Worm (Caenorhabditis elegans) whole organism, midembryonic: Measurements from ENCODE around the gene cox-16.

ENCODE experiments used
- T22C8.4 ChIP-seq: fragments of 200-800 bp; sonication (Bioruptor generic); IDR thresholded peaks from 2 replicates; pipeline ENCODE4 v1.3.6; 2022; ENCODE audit warnings: missing genetic modification characterization, missing compliant biosample characterization
- cog-1 ChIP-seq: sonication (generic microtip); optimal IDR thresholded peaks from 2 replicates; lab custom pipeline; 2016; ENCODE audit warnings: missing genetic modification characterization, missing compliant biosample characterization
- flt-1 ChIP-seq: fragments of 200-800 bp; sonication (Bioruptor generic); IDR thresholded peaks from 2 replicates; pipeline ENCODE4 v1.3.6; 2022; ENCODE audit warnings: missing genetic modification characterization, missing compliant biosample characterization
- klf-2 ChIP-seq: fragments of 200-800 bp; sonication (Bioruptor generic); conservative IDR thresholded peaks from 2 replicates; pipeline ENCODE4 v1.3.6; 2022; ENCODE audit warnings: missing genetic modification reagents, missing genetic modification characterization, missing compliant biosample characterization
- med-1 ChIP-seq: sonication (generic microtip); optimal IDR thresholded peaks from 2 replicates; lab custom pipeline; 2017; ENCODE audit warnings: missing genetic modification characterization, mild to moderate bottlenecking, missing compliant biosample characterization, antibody characterized with exemption, missing genetic modification reagents; ENCODE audit not compliant: insufficient read depth
- ref-1 ChIP-seq: fragments of 200-800 bp; sonication (Bioruptor generic); conservative IDR thresholded peaks from 2 replicates; pipeline ENCODE4 v1.3.6; 2022; ENCODE audit warnings: missing genetic modification reagents, missing genetic modification characterization, missing compliant biosample characterization
- tab-1 ChIP-seq: fragments of 200-800 bp; sonication (Bioruptor generic); IDR thresholded peaks from 2 replicates; pipeline ENCODE4 v1.3.6; 2022; ENCODE audit warnings: missing genetic modification characterization, missing compliant biosample characterization
- ztf-23 ChIP-seq: fragments of 200-800 bp; sonication (Bioruptor generic); IDR thresholded peaks from 2 replicates; pipeline ENCODE4 v1.3.6; 2022; ENCODE audit warnings: missing genetic modification reagents, missing genetic modification characterization, missing compliant biosample characterization
- ztf-29 ChIP-seq: fragments of 200-800 bp; sonication (Bioruptor generic); IDR thresholded peaks from 2 replicates; pipeline ENCODE4 v1.3.6; 2022; ENCODE audit warnings: missing genetic modification reagents, missing genetic modification characterization, missing compliant biosample characterization

cox-16 gene

ce11 chrV:5504807-5505442 lies 31.1 kb downstream of the cox-16 start, which contains the start of the genes dnj-19 and nhr-47:
Gene dnj-19 (minus strand): TSS chrV:5504857.
Gene nhr-47 (plus strand): TSS chrV:5505253.
- TF ChIP-seq klf-2 (GFP tag; lab: Robert Waterston, UW) = no peak
- TF ChIP-seq T22C8.4 (GFP tag; lab: Robert Waterston, UW) = 0 out of 2 replicates have a peak, but pooled peaks have one; percentile 39
- peak; percentile 75; the same call in 1 of the 2 replicates for TF ChIP-seq flt-1 (GFP tag; lab: Robert Waterston, UW)
- peak; percentile 71; the same call in 1 of the 2 replicates for TF ChIP-seq ztf-23 (GFP tag; lab: Robert Waterston, UW)
- no peak for TF ChIP-seq ref-1 (GFP tag; lab: Robert Waterston, UW)
- no peak for TF ChIP-seq ztf-29 (GFP tag; lab: Robert Waterston, UW)
- peak; percentile 35 for TF ChIP-seq med-1 (GFP tag; lab: Kevin White, UChicago)
- TF ChIP-seq cog-1 (tag; lab: Kevin White, UChicago) = peak; percentile 56
- TF ChIP-seq tab-1 = peak; percentile 70

ce11 chrV:5504295-5504694 lies 31.7 kb downstream of the cox-16 start:
- TF ChIP-seq med-1 (GFP tag; lab: Kevin White, UChicago) = no peak
- TF ChIP-seq flt-1 (GFP tag; lab: Robert Waterston, UW) = no peak
- no peak for TF ChIP-seq klf-2 (GFP tag; lab: Robert Waterston, UW)
- no peak for TF ChIP-seq ref-1 (GFP tag; lab: Robert Waterston, UW)
- TF ChIP-seq ztf-29 (GFP tag; lab: Robert Waterston, UW) = no peak
- no peak for TF ChIP-seq T22C8.4 (GFP tag; lab: Robert Waterston, UW)
- TF ChIP-seq cog-1 (tag; lab: Kevin White, UChicago) = no peak
- no peak for TF ChIP-seq ztf-23 (GFP tag; lab: Robert Waterston, UW)
- TF ChIP-seq tab-1 = no peak

DNA sequence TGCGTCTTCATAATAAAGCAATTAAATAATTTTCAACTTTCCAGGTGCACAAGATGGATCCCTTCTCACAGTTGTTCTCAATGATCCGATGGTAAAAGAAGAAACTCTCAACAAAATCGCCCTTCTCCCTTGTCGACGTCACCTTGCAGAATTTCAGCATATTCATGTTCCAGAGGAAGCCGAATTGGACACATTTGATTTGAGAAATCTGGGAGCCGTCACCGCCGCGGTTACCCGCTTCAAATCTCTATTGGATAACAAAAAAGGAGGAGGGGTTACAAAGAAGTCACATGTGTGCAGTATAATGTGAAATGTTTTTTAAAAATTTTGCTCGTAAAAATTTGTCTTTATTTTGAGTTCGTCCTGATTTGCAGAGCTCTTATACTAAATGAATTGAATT lies 33.3 kb downstream of the cox-16 start:
- TF ChIP-seq T22C8.4 (GFP tag; lab: Robert Waterston, UW) = no peak
- TF ChIP-seq med-1 (GFP tag; lab: Kevin White, UChicago) = no peak
- TF ChIP-seq klf-2 (GFP tag; lab: Robert Waterston, UW) = no peak
- no peak for TF ChIP-seq ref-1 (GFP tag; lab: Robert Waterston, UW)
- no peak for TF ChIP-seq cog-1 (tag; lab: Kevin White, UChicago)
- TF ChIP-seq ztf-23 (GFP tag; lab: Robert Waterston, UW) = no peak
- TF ChIP-seq flt-1 (GFP tag; lab: Robert Waterston, UW) = no peak
- no peak for TF ChIP-seq tab-1
- no peak for TF ChIP-seq ztf-29 (GFP tag; lab: Robert Waterston, UW)

DNA sequence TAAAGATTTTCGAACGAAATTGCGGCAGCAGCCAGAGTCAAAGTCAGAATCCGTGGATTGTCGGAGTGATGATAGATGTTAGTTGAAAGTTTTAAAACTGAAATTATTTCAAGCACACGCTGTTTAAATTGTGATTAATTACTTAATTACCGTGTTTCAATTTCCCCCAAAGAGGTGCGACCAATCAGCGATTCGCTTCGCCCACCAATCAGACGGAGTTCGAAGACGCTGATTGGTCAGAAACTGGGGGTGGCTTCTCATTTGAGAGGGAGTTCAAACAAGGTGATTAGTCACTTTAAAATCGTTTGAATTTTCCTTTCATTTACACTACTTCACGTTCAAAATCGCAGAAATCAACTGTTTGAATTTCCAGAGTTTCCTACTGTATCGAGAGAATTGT lies 36.6 kb downstream of the cox-16 start:
- TF ChIP-seq T22C8.4 (GFP tag; lab: Robert Waterston, UW) (no peak), flt-1 (GFP tag; lab: Robert Waterston, UW) (no peak), tab-1 (no peak), med-1 (GFP tag; lab: Kevin White, UChicago) (no peak), ztf-29 (GFP tag; lab: Robert Waterston, UW) (no peak)

- TF ChIP-seq ztf-23 (GFP tag; lab: Robert Waterston, UW) (no peak), ztf-29 (GFP tag; lab: Robert Waterston, UW) (no peak), flt-1 (GFP tag; lab: Robert Waterston, UW) (no peak), T22C8.4 (GFP tag; lab: Robert Waterston, UW) (no peak), tab-1 (no peak), klf-2 (GFP tag; lab: Robert Waterston, UW) (no peak), med-1 (GFP tag; lab: Kevin White, UChicago) (no peak), cog-1 (tag; lab: Kevin White, UChicago) (no peak)
These were observed 42.6 kb downstream of the cox-16 start, which contains the start of gene T05C3.2 for ce11 chrV:5493447-5493846. Gene T05C3.2 (plus strand): TSS chrV:5493747.

DNA sequence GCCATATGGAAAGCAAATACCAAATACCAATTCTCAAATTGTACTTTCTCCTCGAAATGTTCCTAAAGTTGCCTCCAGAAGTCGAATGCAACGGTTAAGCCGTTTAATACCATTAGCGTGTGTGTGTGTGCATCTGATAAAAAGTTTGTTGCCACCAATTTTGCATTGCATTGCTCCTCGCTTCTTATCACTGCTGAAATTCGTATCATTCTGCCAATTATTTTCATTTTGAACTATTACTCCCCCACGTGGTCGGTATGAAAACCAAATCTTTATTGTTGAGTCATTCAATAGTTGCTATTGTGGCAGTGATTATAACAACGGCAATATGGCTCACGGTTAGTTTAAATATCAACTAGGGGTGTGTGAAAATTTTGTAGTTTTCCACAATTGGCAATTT lies 45.8 kb downstream of the cox-16 start, which contains the start of gene T05C3.6:
Gene T05C3.6 (plus strand): TSS at position 241 of the 400 bp plus-strand sequence.
- no peak for TF ChIP-seq ref-1 (GFP tag; lab: Robert Waterston, UW)
- no peak for TF ChIP-seq flt-1 (GFP tag; lab: Robert Waterston, UW)
- no peak for TF ChIP-seq cog-1 (tag; lab: Kevin White, UChicago)
- no peak for TF ChIP-seq med-1 (GFP tag; lab: Kevin White, UChicago)
- TF ChIP-seq ztf-29 (GFP tag; lab: Robert Waterston, UW) = no peak
- TF ChIP-seq ztf-23 (GFP tag; lab: Robert Waterston, UW) = no peak
- no peak for TF ChIP-seq tab-1
- TF ChIP-seq klf-2 (GFP tag; lab: Robert Waterston, UW) = no peak
- no peak for TF ChIP-seq T22C8.4 (GFP tag; lab: Robert Waterston, UW)

DNA sequence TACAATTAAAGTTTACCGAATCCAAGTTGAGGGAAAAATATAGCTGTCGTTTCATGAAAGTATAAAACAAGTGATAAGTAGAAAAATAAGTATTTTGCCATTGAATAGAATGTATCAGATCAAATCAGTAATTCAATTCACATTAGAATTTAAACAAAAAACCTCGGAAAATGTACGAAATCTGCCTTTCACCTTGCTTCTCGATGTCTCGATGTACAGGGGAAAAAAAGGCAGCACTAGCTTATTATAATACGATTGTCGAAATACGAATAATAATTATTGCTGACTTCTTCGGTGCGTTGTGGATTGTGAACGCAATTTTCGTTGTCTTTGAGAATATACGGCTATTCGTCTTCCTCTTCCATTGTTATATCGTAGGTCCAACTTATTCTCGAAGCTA lies 47.3 kb downstream of the cox-16 start, which contains the start of gene grl-18:
Gene grl-18 (minus strand): TSS at position 101 of the 400 bp plus-strand sequence.
- TF ChIP-seq med-1 (GFP tag; lab: Kevin White, UChicago) (no peak), T22C8.4 (GFP tag; lab: Robert Waterston, UW) (no peak), cog-1 (tag; lab: Kevin White, UChicago) (no peak), ztf-29 (GFP tag; lab: Robert Waterston, UW) (no peak), klf-2 (GFP tag; lab: Robert Waterston, UW) (no peak), flt-1 (GFP tag; lab: Robert Waterston, UW) (no peak), ref-1 (GFP tag; lab: Robert Waterston, UW) (no peak), tab-1 (no peak), ztf-23 (GFP tag; lab: Robert Waterston, UW) (no peak)

DNA sequence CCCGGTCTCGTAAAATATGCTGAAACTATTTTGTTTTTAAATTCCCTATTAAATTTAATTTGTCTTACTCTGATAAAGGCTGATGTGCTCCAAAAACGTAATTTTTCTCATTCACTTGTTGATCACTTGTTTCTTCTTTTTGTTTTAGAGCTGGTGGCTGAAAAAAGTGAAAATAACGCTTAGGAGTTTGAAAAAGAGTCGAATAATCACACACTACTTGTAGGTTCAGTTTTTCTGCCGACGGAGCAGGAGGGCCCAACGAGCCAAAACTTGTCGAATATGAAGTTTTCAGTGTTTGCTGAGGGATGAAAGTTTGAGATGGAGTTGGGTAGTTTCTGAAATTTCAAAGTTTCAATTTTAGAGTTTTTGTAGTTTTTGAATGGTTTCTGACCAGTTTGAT lies 48.9 kb downstream of the cox-16 start:
- TF ChIP-seq ref-1 (GFP tag; lab: Robert Waterston, UW) = no peak
- no peak for TF ChIP-seq cog-1 (tag; lab: Kevin White, UChicago)
- TF ChIP-seq med-1 (GFP tag; lab: Kevin White, UChicago) = no peak
- no peak for TF ChIP-seq ztf-23 (GFP tag; lab: Robert Waterston, UW)
- TF ChIP-seq klf-2 (GFP tag; lab: Robert Waterston, UW) = no peak
- no peak for TF ChIP-seq flt-1 (GFP tag; lab: Robert Waterston, UW)
- TF ChIP-seq ztf-29 (GFP tag; lab: Robert Waterston, UW) = no peak
- no peak for TF ChIP-seq T22C8.4 (GFP tag; lab: Robert Waterston, UW)
- no peak for TF ChIP-seq tab-1
